Fruit fly (Drosophila melanogaster) whole organism, embryonic: ENCODE measurements around the gene CG5835.

Source experiments
- Ada2b ChIP-seq: fragments of 200-800 bp; sonication (Bioruptor generic); IDR thresholded peaks from 2 replicates; pipeline ENCODE4 v1.3.6; 2022; ENCODE audit warnings: missing biosample characterization, missing genetic modification characterization
- B-H2 ChIP-seq: fragments of 200-800 bp; sonication (Bioruptor generic); optimal IDR thresholded peaks from 2 replicates; lab custom pipeline; 2018; ENCODE audit warnings: missing biosample characterization, mild to moderate bottlenecking, missing genetic modification characterization
- CG11247 ChIP-seq: fragments of 200-800 bp; sonication (Bioruptor generic); IDR thresholded peaks from 2 replicates; pipeline ENCODE4 v1.3.6; 2022; ENCODE audit warnings: missing biosample characterization, missing genetic modification characterization
- CG11456 ChIP-seq: fragments of 200-800 bp; sonication (Bioruptor generic); IDR thresholded peaks from 3 replicates; pipeline ENCODE4 v1.3.6; 2022; ENCODE audit warnings: missing biosample characterization, missing genetic modification characterization
- CG11504 ChIP-seq: fragments of 200-800 bp; sonication (Bioruptor generic); optimal IDR thresholded peaks from 3 replicates; lab custom pipeline; 2019; ENCODE audit warnings: missing biosample characterization, mild to moderate bottlenecking, missing genetic modification characterization, moderate library complexity
- CG11695 ChIP-seq: fragments of 200-800 bp; sonication (Bioruptor generic); IDR thresholded peaks from 3 replicates; pipeline ENCODE4 v1.3.6; 2022; ENCODE audit warnings: missing biosample characterization, missing genetic modification characterization
- CG12659 ChIP-seq: fragments of 200-800 bp; sonication (Bioruptor generic); optimal IDR thresholded peaks from 3 replicates; lab custom pipeline; 2017; ENCODE audit warnings: mild to moderate bottlenecking, missing biosample characterization, missing genetic modification reagents, missing genetic modification characterization
- CG12769 ChIP-seq: fragments of 200-800 bp; sonication (Bioruptor generic); optimal IDR thresholded peaks from 2 replicates; lab custom pipeline; 2019; ENCODE audit warnings: missing biosample characterization, mild to moderate bottlenecking, missing genetic modification characterization, moderate library complexity
- CG2120 ChIP-seq: fragments of 200-800 bp; sonication (Bioruptor generic); optimal IDR thresholded peaks from 3 replicates; lab custom pipeline; 2016; ENCODE audit warnings: missing biosample characterization, missing genetic modification characterization
- CG2678 ChIP-seq: fragments of 200-800 bp; sonication (Bioruptor generic); optimal IDR thresholded peaks from 3 replicates; lab custom pipeline; 2019; ENCODE audit warnings: missing biosample characterization, mild to moderate bottlenecking, missing genetic modification characterization, moderate library complexity
- CG31365 ChIP-seq: fragments of 200-800 bp; sonication (Bioruptor generic); optimal IDR thresholded peaks from 2 replicates; lab custom pipeline; 2018; ENCODE audit warnings: missing biosample characterization, mild to moderate bottlenecking, missing genetic modification characterization
- CG34376 ChIP-seq: fragments of 200-800 bp; sonication (Bioruptor generic); optimal IDR thresholded peaks from 2 replicates; lab custom pipeline; 2018; ENCODE audit warnings: missing biosample characterization, mild to moderate bottlenecking, missing genetic modification characterization
- CG3995 ChIP-seq: fragments of 200-800 bp; sonication (Bioruptor generic); optimal IDR thresholded peaks from 3 replicates; lab custom pipeline; 2016; ENCODE audit warnings: missing biosample characterization, missing genetic modification characterization
- CG4282 ChIP-seq: fragments of 200-800 bp; sonication (Bioruptor generic); optimal IDR thresholded peaks from 2 replicates; lab custom pipeline; 2016; ENCODE audit warnings: missing biosample characterization, missing genetic modification characterization
- CG43689 ChIP-seq: fragments of 200-800 bp; sonication (Bioruptor generic); IDR thresholded peaks from 2 replicates; pipeline ENCODE4 v1.3.6; 2022; ENCODE audit warnings: missing biosample characterization, missing genetic modification characterization
- CG6765 ChIP-seq: fragments of 200-800 bp; sonication (Bioruptor generic); optimal IDR thresholded peaks from 3 replicates; lab custom pipeline; 2017; ENCODE audit warnings: missing biosample characterization, mild to moderate bottlenecking, missing genetic modification characterization
- CG6791 ChIP-seq: fragments of 200-800 bp; sonication (Bioruptor generic); IDR thresholded peaks from 3 replicates; pipeline ENCODE4 v1.3.6; 2022; ENCODE audit warnings: missing biosample characterization, missing genetic modification characterization; ENCODE audit not compliant: partially characterized antibody
- CG8281 ChIP-seq: fragments of 200-800 bp; sonication (Bioruptor generic); optimal IDR thresholded peaks from 2 replicates; lab custom pipeline; 2018; ENCODE audit warnings: missing biosample characterization, mild to moderate bottlenecking, missing genetic modification characterization, moderate library complexity
- CG9797 ChIP-seq: fragments of 200-800 bp; sonication (Bioruptor generic); optimal IDR thresholded peaks from 3 replicates; lab custom pipeline; 2018; ENCODE audit warnings: missing biosample characterization, mild to moderate bottlenecking, missing genetic modification characterization
- Dip2 ChIP-seq: fragments of 200-800 bp; sonication (Bioruptor generic); IDR thresholded peaks from 2 replicates; pipeline ENCODE4 v1.3.6; 2022; ENCODE audit warnings: missing biosample characterization, missing genetic modification characterization
- Drgx ChIP-seq: fragments of 200-800 bp; sonication (Bioruptor generic); IDR thresholded peaks from 2 replicates; pipeline ENCODE4 v1.3.6; 2022; ENCODE audit warnings: missing biosample characterization, missing genetic modification characterization
- GATAe ChIP-seq: fragments of 200-800 bp; sonication (Bioruptor generic); conservative IDR thresholded peaks from 2 replicates; pipeline ENCODE4 v1.3.6; 2022; ENCODE audit warnings: missing biosample characterization, missing genetic modification characterization
- Hr78 ChIP-seq, 2 experiments: fragments of 200-800 bp in 1 of 2; fragments of >200 bp in 1 of 2; sonication (Bioruptor generic) in 1 of 2; optimal IDR thresholded peaks; 2 replicates each; lab custom pipeline; 2017 to 2019; ENCODE audit warnings: missing biosample characterization in 2 of 2, missing genetic modification characterization in 2 of 2, mild to moderate bottlenecking in 1 of 2, moderate library complexity in 1 of 2
- Lhr ChIP-seq: fragments of 200-800 bp; sonication (Bioruptor generic); optimal IDR thresholded peaks from 3 replicates; lab custom pipeline; 2017; ENCODE audit warnings: mild to moderate bottlenecking, missing biosample characterization, missing genetic modification reagents, missing genetic modification characterization
- Meics ChIP-seq: fragments of 200-800 bp; sonication (Bioruptor generic); optimal IDR thresholded peaks from 2 replicates; lab custom pipeline; 2017; ENCODE audit warnings: missing biosample characterization, mild to moderate bottlenecking, missing genetic modification characterization
- Opbp ChIP-seq: fragments of 200-800 bp; sonication (Bioruptor generic); IDR thresholded peaks from 3 replicates; pipeline ENCODE4 v1.3.6; 2022; ENCODE audit warnings: missing biosample characterization, missing genetic modification characterization; ENCODE audit not compliant: partially characterized antibody
- Rx ChIP-seq: fragments of 200-800 bp; sonication (Bioruptor generic); IDR thresholded peaks from 2 replicates; pipeline ENCODE4 v1.3.6; 2022; ENCODE audit warnings: missing biosample characterization, missing genetic modification characterization
- Sox100B ChIP-seq: fragments of 200-800 bp; sonication (Bioruptor generic); optimal IDR thresholded peaks from 3 replicates; lab custom pipeline; 2018; ENCODE audit warnings: missing biosample characterization, mild to moderate bottlenecking, missing genetic modification characterization
- Trl ChIP-seq, 3 experiments: fragments of >200 bp in 2 of 3; fragments of 200-800 bp in 1 of 3; sonication (Bioruptor generic) in 1 of 3; optimal IDR thresholded peaks; 2 replicates in 1 of 3; 3 replicates in 2 of 3; lab custom pipeline; 2016 to 2017; ENCODE audit warnings: missing biosample characterization in 1 of 3, missing genetic modification characterization in 1 of 3
- Vsx1 ChIP-seq: fragments of 200-800 bp; sonication (Bioruptor generic); optimal IDR thresholded peaks from 2 replicates; lab custom pipeline; 2017; ENCODE audit warnings: missing biosample characterization, mild to moderate bottlenecking, missing genetic modification characterization, missing genetic modification reagents
- bigmax ChIP-seq: fragments of 200-800 bp; sonication (Bioruptor generic); optimal IDR thresholded peaks from 2 replicates; lab custom pipeline; 2018; ENCODE audit warnings: missing biosample characterization, mild to moderate bottlenecking, missing genetic modification characterization
- bsh ChIP-seq, 2 experiments: fragments of 200-800 bp; sonication (Bioruptor generic); optimal IDR thresholded peaks; 2 replicates each; lab custom pipeline; 2017 to 2018; ENCODE audit warnings: mild to moderate bottlenecking in 2 of 2, missing biosample characterization in 2 of 2, missing genetic modification characterization in 2 of 2, moderate library complexity in 1 of 2
- chinmo ChIP-seq: fragments of 200-800 bp; sonication (Bioruptor generic); IDR thresholded peaks from 4 replicates; pipeline ENCODE4 v1.3.6; 2022; ENCODE audit warnings: missing biosample characterization, missing genetic modification characterization; ENCODE audit not compliant: partially characterized antibody
- crp ChIP-seq, 2 experiments: fragments of 200-800 bp; sonication (Bioruptor generic); optimal IDR thresholded peaks; 2 replicates in 1 of 2; 3 replicates in 1 of 2; lab custom pipeline; 2017; ENCODE audit warnings: missing biosample characterization in 2 of 2, missing genetic modification characterization in 2 of 2, mild to moderate bottlenecking in 1 of 2, moderate library complexity in 1 of 2
- gce ChIP-seq: fragments of 200-800 bp; sonication (Bioruptor generic); IDR thresholded peaks from 3 replicates; pipeline ENCODE4 v1.3.6; 2022; ENCODE audit warnings: missing biosample characterization, missing genetic modification characterization
- gcm ChIP-seq: fragments of 200-800 bp; sonication (Bioruptor generic); optimal IDR thresholded peaks from 2 replicates; lab custom pipeline; 2019; ENCODE audit warnings: missing biosample characterization, mild to moderate bottlenecking, missing genetic modification characterization, moderate library complexity
- grau ChIP-seq: fragments of 200-800 bp; optimal IDR thresholded peaks from 3 replicates; lab custom pipeline; 2019; ENCODE audit warnings: missing biosample characterization, mild to moderate bottlenecking, missing genetic modification characterization, moderate library complexity
- gt ChIP-seq: fragments of 200-800 bp; sonication (Bioruptor generic); IDR thresholded peaks from 2 replicates; pipeline ENCODE4 v1.3.6; 2022; ENCODE audit warnings: missing biosample characterization, missing genetic modification characterization
- her ChIP-seq: fragments of 200-800 bp; sonication (Bioruptor generic); optimal IDR thresholded peaks from 2 replicates; lab custom pipeline; 2016; ENCODE audit warnings: missing biosample characterization, missing genetic modification characterization
- jumu ChIP-seq: fragments of 200-800 bp; sonication (Bioruptor generic); optimal IDR thresholded peaks from 3 replicates; lab custom pipeline; 2016; ENCODE audit warnings: missing biosample characterization, missing genetic modification characterization
- kay ChIP-seq: fragments of 200-800 bp; sonication (Bioruptor generic); optimal IDR thresholded peaks from 2 replicates; lab custom pipeline; 2016; ENCODE audit warnings: missing biosample characterization, missing genetic modification characterization
- lilli ChIP-seq: fragments of 200-800 bp; sonication (Bioruptor generic); optimal IDR thresholded peaks from 3 replicates; lab custom pipeline; 2016; ENCODE audit warnings: missing biosample characterization, missing genetic modification characterization
- lmd ChIP-seq: fragments of 200-800 bp; sonication (Bioruptor generic); IDR thresholded peaks from 2 replicates; pipeline ENCODE4 v1.3.6; 2022; ENCODE audit warnings: missing biosample characterization, missing genetic modification characterization
- org-1 ChIP-seq: fragments of 200-800 bp; sonication (Bioruptor generic); optimal IDR thresholded peaks from 2 replicates; lab custom pipeline; 2017; ENCODE audit warnings: missing biosample characterization, missing genetic modification characterization
- pan ChIP-seq, 4 experiments: fragments of >200 bp in 3 of 4; fragments of 200-800 bp in 1 of 4; sonication (Bioruptor generic) in 1 of 4; optimal IDR thresholded peaks in 3 of 4; IDR thresholded peaks in 1 of 4; 2 replicates each; pipeline versions ENCODE4 v1.3.6 to Lab custom; 2017 to 2022; ENCODE audit warnings: missing biosample characterization in 2 of 4, missing genetic modification characterization in 2 of 4, mixed read lengths in 1 of 4
- pros ChIP-seq: fragments of 200-800 bp; sonication (Bioruptor generic); optimal IDR thresholded peaks from 3 replicates; lab custom pipeline; 2019; ENCODE audit warnings: missing biosample characterization, mild to moderate bottlenecking, missing genetic modification characterization, moderate library complexity
- rib ChIP-seq: fragments of 200-800 bp; sonication (Bioruptor generic); IDR thresholded peaks from 2 replicates; pipeline ENCODE4 v1.3.6; 2022; ENCODE audit warnings: missing biosample characterization, missing genetic modification characterization
- tap ChIP-seq: fragments of 200-800 bp; optimal IDR thresholded peaks from 3 replicates; lab custom pipeline; 2019; ENCODE audit warnings: missing biosample characterization, mild to moderate bottlenecking, missing genetic modification characterization, moderate library complexity

Gene CG5835

DNA sequence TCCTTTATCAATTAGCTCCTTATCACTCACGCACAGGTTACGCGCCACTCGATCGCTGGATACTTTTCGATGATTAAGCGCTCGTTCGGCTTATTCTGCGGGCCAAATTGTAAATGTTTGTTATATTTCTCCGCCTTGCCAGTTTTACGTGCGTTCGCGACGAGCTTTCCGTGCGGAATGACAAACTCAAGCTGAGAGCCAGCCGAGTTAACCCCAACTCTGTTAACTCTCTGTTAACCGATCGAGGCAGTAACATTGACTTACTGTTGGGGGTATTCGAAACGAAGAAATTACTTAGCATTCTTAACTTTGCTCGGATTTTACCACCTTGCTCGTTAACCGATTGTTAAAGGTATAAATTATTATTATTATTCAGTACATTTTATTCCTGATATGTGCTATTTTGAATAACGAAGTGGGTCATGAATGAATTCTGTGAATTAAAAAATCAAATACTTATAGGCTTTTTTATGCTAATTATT is at the start of gene CG5835:
CG5835 (minus strand) TSS at position 185 of the 482 bp plus-strand sequence.
- TF ChIP-seq CG6765 (GFP tag; lab: Kevin White, UChicago): peak; percentile 17
- TF ChIP-seq Meics (GFP tag; lab: Kevin White, UChicago): peak; percentile 40
- TF ChIP-seq CG2678 (tag; lab: Kevin White, UChicago): peak; percentile 10
- TF ChIP-seq CG12659: peak; percentile 54
- peak; percentile 45 for TF ChIP-seq lilli (GFP tag; lab: Kevin White, UChicago)
- TF ChIP-seq kay (GFP tag; lab: Kevin White, UChicago): peak; percentile 34
- TF ChIP-seq CG11695 (GFP tag; lab: Robert Waterston, UW): peak; percentile 55; the same call in 2 of the 3 replicates
- TF ChIP-seq Trl (optimal IDR thresholded peaks at IDR 0.05; lab: Kevin White, UChicago): peak in 1 of 2 experiments; percentile 4
- no peak for TF ChIP-seq Trl (GFP tag; optimal IDR thresholded peaks at IDR 0.05; lab: Kevin White, UChicago)
- no peak for TF ChIP-seq Dip2 (GFP tag; lab: Robert Waterston, UW)
- TF ChIP-seq pros (GFP tag; lab: Kevin White, UChicago): no peak
- peak; percentile 8 for TF ChIP-seq her (GFP tag; lab: Kevin White, UChicago)
- TF ChIP-seq Sox100B (GFP tag; lab: Kevin White, UChicago): peak; percentile 17
- TF ChIP-seq CG3995 (GFP tag; lab: Kevin White, UChicago): peak; percentile 81
- peak; percentile 12 for TF ChIP-seq B-H2 (GFP tag; lab: Kevin White, UChicago)
- TF ChIP-seq Hr78 (GFP tag; optimal IDR thresholded peaks at IDR 0.05; lab: Kevin White, UChicago): peak in 1 of 2 experiments; percentile 41
- TF ChIP-seq org-1 (GFP tag; lab: Kevin White, UChicago): no peak
- peak; percentile 12 for TF ChIP-seq CG11504
- TF ChIP-seq CG6791: no peak
- no peak for TF ChIP-seq CG11247 (GFP tag; lab: Robert Waterston, UW)
- peak; percentile 63 for TF ChIP-seq CG2120 (GFP tag; lab: Kevin White, UChicago)
- no peak for TF ChIP-seq gt (GFP tag; lab: Robert Waterston, UW)
- TF ChIP-seq CG9797: no peak
- no peak for TF ChIP-seq CG4282
- peak; percentile 11 to 29 for TF ChIP-seq bsh (GFP tag; optimal IDR thresholded peaks at IDR 0.05; lab: Kevin White, UChicago)
- TF ChIP-seq Vsx1 (GFP tag; lab: Kevin White, UChicago): peak; percentile 15
- TF ChIP-seq jumu (GFP tag; lab: Kevin White, UChicago): no peak
- TF ChIP-seq Drgx (GFP tag; lab: Robert Waterston, UW): peak; percentile 7; the same call in 1 of the 2 replicates
- no peak for TF ChIP-seq bigmax (GFP tag; lab: Kevin White, UChicago)
- peak; percentile 79 for TF ChIP-seq gcm
- TF ChIP-seq Rx (GFP tag; lab: Robert Waterston, UW): 0 out of 2 replicates have a peak, but pooled peaks have one; percentile 15
- no peak for TF ChIP-seq crp (GFP tag; optimal IDR thresholded peaks at IDR 0.05; lab: Kevin White, UChicago)
- TF ChIP-seq Lhr (GFP tag; lab: Kevin White, UChicago): no peak
- TF ChIP-seq grau (tag; lab: Kevin White, UChicago): peak; percentile 23
- TF ChIP-seq rib: 0 out of 2 replicates have a peak, but pooled peaks have one; percentile 65
- no peak for TF ChIP-seq lmd
- no peak for TF ChIP-seq GATAe (GFP tag; lab: Robert Waterston, UW)
- 0 out of 3 replicates have a peak, but pooled peaks have one; percentile 38 for TF ChIP-seq Opbp (GFP tag; lab: Robert Waterston, UW)
- no peak for TF ChIP-seq Ada2b (GFP tag; lab: Robert Waterston, UW)
- peak; percentile 13; the same call in 1 of the 2 replicates for TF ChIP-seq CG43689 (GFP tag; lab: Robert Waterston, UW)
- TF ChIP-seq CG8281 (tag; lab: Kevin White, UChicago): no peak
- no peak for TF ChIP-seq CG11456 (GFP tag; lab: Robert Waterston, UW)
- peak; percentile 77 for TF ChIP-seq CG34376
- TF ChIP-seq tap: no peak
- TF ChIP-seq gce (GFP tag; lab: Robert Waterston, UW): no peak
- peak; percentile 19 for TF ChIP-seq CG31365 (tag; lab: Kevin White, UChicago)
- peak; percentile 15 for TF ChIP-seq CG12769 (tag; lab: Kevin White, UChicago)
- 0 out of 4 replicates have a peak, but pooled peaks have one; percentile 65 for TF ChIP-seq chinmo (GFP tag; lab: Robert Waterston, UW)
- TF ChIP-seq pan (optimal IDR thresholded peaks at IDR 0.05; lab: Kevin White, UChicago): no peak
- no peak for TF ChIP-seq pan (GFP tag; optimal IDR thresholded peaks at IDR 0.05 in 1 of 2, IDR thresholded peaks at IDR 0.05 in 1 of 2)
